Worm (Caenorhabditis elegans) whole organism, L4 larva: ENCODE data around the gene K05D4.9.

ENCODE experiments used
- Y5F2A.4 ChIP-seq: fragments of 200-800 bp; sonication (Bioruptor generic); optimal IDR thresholded peaks from 2 replicates; lab custom pipeline; 2018; ENCODE audit warnings: mild to moderate bottlenecking, missing genetic modification characterization, missing compliant biosample characterization
- ZK337.2 ChIP-seq: fragments of 200-800 bp; sonication (Bioruptor generic); IDR thresholded peaks from 2 replicates; pipeline ENCODE4 v1.3.6; 2022; ENCODE audit warnings: missing genetic modification reagents, missing genetic modification characterization, missing compliant biosample characterization
- aha-1 ChIP-seq: fragments of 150-350 bp; peaks from one replicate; lab custom pipeline; 2014; ENCODE audit warnings: missing biosample characterization, missing genetic modification characterization
- arid-1 ChIP-seq: fragments of 200-800 bp; sonication (Bioruptor generic); conservative IDR thresholded peaks from 2 replicates; pipeline ENCODE4 v1.3.6; 2022; ENCODE audit warnings: missing genetic modification reagents, missing genetic modification characterization, missing compliant biosample characterization
- attf-4 ChIP-seq: sonication (generic microtip); optimal IDR thresholded peaks from 3 replicates; lab custom pipeline; 2017; ENCODE audit warnings: missing biosample characterization, missing genetic modification characterization
- ceh-32 ChIP-seq: sonication (generic microtip); optimal IDR thresholded peaks from 2 replicates; lab custom pipeline; 2016; ENCODE audit warnings: mild to moderate bottlenecking, missing genetic modification characterization, missing compliant biosample characterization; ENCODE audit not compliant: poor library complexity
- ceh-44 ChIP-seq: fragments of 200-800 bp; sonication (Bioruptor generic); IDR thresholded peaks from 2 replicates; pipeline ENCODE4 v1.3.6; 2022; ENCODE audit warnings: missing genetic modification reagents, missing genetic modification characterization, missing compliant biosample characterization
- ceh-62 ChIP-seq: sonication (generic microtip); optimal IDR thresholded peaks from 2 replicates; lab custom pipeline; 2017; ENCODE audit warnings: missing biosample characterization, missing genetic modification characterization
- ces-1 ChIP-seq: fragments of 150-350 bp; sonication (generic microtip); optimal IDR thresholded peaks from 4 replicates; lab custom pipeline; 2014; ENCODE audit warnings: missing biosample characterization, missing genetic modification reagents, missing genetic modification characterization
- ctbp-1 ChIP-seq: fragments of 200-800 bp; sonication (Bioruptor generic); IDR thresholded peaks from 2 replicates; pipeline ENCODE4 v1.3.6; 2022; ENCODE audit warnings: missing genetic modification reagents, missing genetic modification characterization, missing compliant biosample characterization
- daf-16 ChIP-seq, 3 experiments: sonication (generic microtip); optimal IDR thresholded peaks; 2 replicates each; lab custom pipeline; 2016 to 2017; ENCODE audit warnings: missing genetic modification characterization in 3 of 3, missing genetic modification reagents in 3 of 3, mild to moderate bottlenecking in 2 of 3, missing compliant biosample characterization in 2 of 3, missing biosample characterization in 1 of 3, moderate library complexity in 1 of 3
- daf-8 ChIP-seq: fragments of 200-800 bp; sonication (Bioruptor generic); IDR thresholded peaks from 2 replicates; pipeline ENCODE4 v1.3.6; 2022; ENCODE audit warnings: missing genetic modification characterization, missing compliant biosample characterization
- dmd-6 ChIP-seq: fragments of 200-800 bp; sonication (Bioruptor generic); IDR thresholded peaks from 2 replicates; pipeline ENCODE4 v1.3.6; 2022; ENCODE audit warnings: missing genetic modification reagents, missing genetic modification characterization, missing compliant biosample characterization
- dmd-8 ChIP-seq: fragments of 200-800 bp; sonication (Bioruptor generic); IDR thresholded peaks from 2 replicates; pipeline ENCODE4 v1.3.6; 2022; ENCODE audit warnings: missing genetic modification characterization, missing compliant biosample characterization
- jun-1 ChIP-seq: fragments of 150-350 bp; optimal IDR thresholded peaks from 2 replicates; lab custom pipeline; 2014; ENCODE audit warnings: missing biosample characterization, missing genetic modification reagents, missing genetic modification characterization
- lim-7 ChIP-seq: fragments of 200-800 bp; sonication (Bioruptor generic); IDR thresholded peaks from 2 replicates; pipeline ENCODE4 v1.3.6; 2022; ENCODE audit warnings: missing genetic modification characterization, missing compliant biosample characterization
- lin-1 ChIP-seq: fragments of 200-800 bp; sonication (Bioruptor generic); IDR thresholded peaks from 2 replicates; pipeline ENCODE4 v1.3.6; 2022; ENCODE audit warnings: missing genetic modification reagents, missing genetic modification characterization, missing compliant biosample characterization
- lin-29 ChIP-seq: fragments of 200-800 bp; sonication (Bioruptor generic); IDR thresholded peaks from 2 replicates; pipeline ENCODE4 v1.3.6; 2022; ENCODE audit warnings: missing genetic modification reagents, missing genetic modification characterization, missing compliant biosample characterization
- lin-38 ChIP-seq: fragments of 200-800 bp; sonication (Bioruptor generic); IDR thresholded peaks from 2 replicates; pipeline ENCODE4 v1.3.6; 2022; ENCODE audit warnings: missing genetic modification reagents, missing genetic modification characterization, missing compliant biosample characterization
- mep-1 ChIP-seq: fragments of 150-350 bp; sonication (generic microtip); optimal IDR thresholded peaks from 3 replicates; lab custom pipeline; 2014; ENCODE audit warnings: missing biosample characterization, missing genetic modification characterization
- mxl-2 ChIP-seq: fragments of 200-800 bp; sonication (Bioruptor generic); conservative IDR thresholded peaks from 2 replicates; pipeline ENCODE4 v1.3.6; 2022; ENCODE audit warnings: missing genetic modification reagents, missing genetic modification characterization, missing compliant biosample characterization
- nhr-10 ChIP-seq: fragments of 150-350 bp; optimal IDR thresholded peaks from 2 replicates; lab custom pipeline; 2014; ENCODE audit warnings: missing biosample characterization, missing genetic modification characterization
- nhr-111 ChIP-seq: fragments of 200-800 bp; sonication (Bioruptor generic); optimal IDR thresholded peaks from 2 replicates; lab custom pipeline; 2018; ENCODE audit warnings: mild to moderate bottlenecking, missing genetic modification characterization, missing compliant biosample characterization
- nhr-28 ChIP-seq: fragments of 150-350 bp; optimal IDR thresholded peaks from 2 replicates; lab custom pipeline; 2014; ENCODE audit warnings: missing biosample characterization, missing genetic modification characterization
- nhr-42 ChIP-seq: fragments of 200-800 bp; sonication (Bioruptor generic); IDR thresholded peaks from 2 replicates; pipeline ENCODE4 v1.3.6; 2022; ENCODE audit warnings: missing genetic modification characterization, missing compliant biosample characterization
- nhr-76 ChIP-seq: fragments of 150-350 bp; optimal IDR thresholded peaks from 2 replicates; lab custom pipeline; 2014; ENCODE audit warnings: missing biosample characterization, missing genetic modification characterization
- nhr-77 ChIP-seq: fragments of 150-350 bp; optimal IDR thresholded peaks from 2 replicates; lab custom pipeline; 2014; ENCODE audit warnings: missing biosample characterization, missing genetic modification characterization
- pha-4 ChIP-seq, 2 experiments: fragments of 150-350 bp in 1 of 2; fragments of 200-800 bp in 1 of 2; sonication (Bioruptor generic) in 1 of 2; IDR thresholded peaks in 1 of 2; optimal IDR thresholded peaks in 1 of 2; 2 replicates each; pipeline versions ENCODE4 v1.3.6 to Lab custom; 2014 to 2022; ENCODE audit warnings: missing genetic modification characterization in 2 of 2, missing genetic modification reagents in 2 of 2, missing biosample characterization in 1 of 2, missing compliant biosample characterization in 1 of 2
- pqm-1 ChIP-seq: sonication (generic microtip); optimal IDR thresholded peaks from 2 replicates; lab custom pipeline; 2017; ENCODE audit warnings: missing biosample characterization, missing genetic modification characterization
- snpc-4 ChIP-seq: fragments of 150-350 bp; optimal IDR thresholded peaks from 2 replicates; lab custom pipeline; 2014; ENCODE audit warnings: missing biosample characterization, missing genetic modification characterization
- tag-97 ChIP-seq: fragments of 200-800 bp; sonication (Bioruptor generic); IDR thresholded peaks from 2 replicates; pipeline ENCODE4 v1.3.6; 2022; ENCODE audit warnings: missing genetic modification characterization, missing compliant biosample characterization
- tra-1 ChIP-seq: fragments of 200-800 bp; sonication (Bioruptor generic); IDR thresholded peaks from 2 replicates; pipeline ENCODE4 v1.3.6; 2022; ENCODE audit warnings: missing genetic modification reagents, missing genetic modification characterization, missing compliant biosample characterization
- unc-62 ChIP-seq, 3 experiments: fragments of 150-350 bp in 1 of 3; sonication (generic microtip); optimal IDR thresholded peaks in 2 of 3; peaks in 1 of 3; 1 replicate in 1 of 3; 2 replicates in 2 of 3; lab custom pipeline; 2014 to 2017; ENCODE audit warnings: missing biosample characterization in 3 of 3, missing genetic modification characterization in 3 of 3, missing genetic modification reagents in 3 of 3, missing genotype in 1 of 3
- zip-11 ChIP-seq: fragments of 200-800 bp; sonication (Bioruptor generic); IDR thresholded peaks from 2 replicates; pipeline ENCODE4 v1.3.6; 2022; ENCODE audit warnings: missing genetic modification characterization, missing compliant biosample characterization
- zip-2 ChIP-seq: fragments of 150-350 bp; optimal IDR thresholded peaks from 2 replicates; lab custom pipeline; 2014; ENCODE audit warnings: missing biosample characterization, missing genetic modification characterization
- ztf-11 ChIP-seq: fragments of 150-350 bp; optimal IDR thresholded peaks from 2 replicates; lab custom pipeline; 2014; ENCODE audit warnings: missing biosample characterization, missing genetic modification characterization
- ztf-7 ChIP-seq: fragments of 150-350 bp; optimal IDR thresholded peaks from 2 replicates; lab custom pipeline; 2014; ENCODE audit warnings: missing biosample characterization, missing genetic modification characterization

The K05D4.9 gene

ce11 chrV:16160087-16160486 lies 11.5 kb downstream of the K05D4.9 start:
- TF ChIP-seq dmd-6 (GFP tag; lab: Robert Waterston, UW) (no peak), ztf-7 (tag; lab: Kevin White, UChicago) (peak; percentile 30), zip-2 (tag; lab: Kevin White, UChicago) (peak; percentile 90), daf-16 (GFP tag; optimal IDR thresholded peaks at IDR 0.05; lab: Kevin White, UChicago) (no peak), daf-16 (tag; optimal IDR thresholded peaks at IDR 0.05; lab: Kevin White, UChicago) (peak; percentile 73), ces-1 (GFP tag; lab: Kevin White, UChicago) (no peak), aha-1 (peak; percentile 46), pha-4 (GFP tag; IDR thresholded peaks at IDR 0.05; lab: Robert Waterston, UW) (no peak), pha-4 (tag; optimal IDR thresholded peaks at IDR 0.05; lab: Kevin White, UChicago) (peak; percentile 19), nhr-77 (tag; lab: Kevin White, UChicago) (peak; percentile 47), daf-8 (GFP tag; lab: Robert Waterston, UW) (no peak), pqm-1 (tag; lab: Kevin White, UChicago) (peak; percentile 22), nhr-28 (tag; lab: Kevin White, UChicago) (peak; percentile 37), arid-1 (GFP tag; lab: Robert Waterston, UW) (no peak)

DNA sequence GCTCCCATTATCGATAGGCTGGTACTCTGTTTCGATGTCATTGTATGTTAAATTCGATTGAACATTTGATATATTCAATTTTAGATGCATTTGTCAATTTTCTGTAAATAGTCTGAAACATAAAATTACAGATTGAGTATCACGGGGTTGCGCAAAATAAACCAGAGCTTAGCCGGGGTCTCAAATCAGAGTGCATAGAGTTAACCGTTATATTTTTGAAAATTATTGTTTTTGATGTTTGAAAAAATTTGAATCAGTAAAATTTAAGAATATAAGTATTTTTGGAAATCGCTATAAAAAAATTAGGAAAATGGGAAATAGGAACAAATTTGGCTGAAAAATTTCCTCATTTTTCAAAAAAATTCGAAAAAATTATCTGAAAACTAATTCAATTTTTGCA lies 12.0 kb downstream of the K05D4.9 start, which contains the start of gene F10A3.17:
TSS of gene F10A3.17 (minus strand) at position 101 of the 400 bp plus-strand sequence.
- TF ChIP-seq ztf-11 (tag; lab: Kevin White, UChicago) (no peak), ctbp-1 (no peak), zip-11 (no peak), nhr-42 (GFP tag; lab: Robert Waterston, UW) (no peak), ceh-32 (tag; lab: Kevin White, UChicago) (no peak), lin-38 (GFP tag; lab: Robert Waterston, UW) (no peak), daf-16 (GFP tag; optimal IDR thresholded peaks at IDR 0.05; lab: Kevin White, UChicago) (no peak), daf-16 (tag; optimal IDR thresholded peaks at IDR 0.05; lab: Kevin White, UChicago) (no peak), ztf-7 (tag; lab: Kevin White, UChicago) (no peak), aha-1 (no peak), mxl-2 (GFP tag; lab: Robert Waterston, UW) (no peak), lin-29 (no peak), mep-1 (no peak), lim-7 (GFP tag; lab: Robert Waterston, UW) (no peak), Y5F2A.4 (GFP tag; lab: Kevin White, UChicago) (no peak), lin-1 (no peak), nhr-10 (tag; lab: Kevin White, UChicago) (no peak), attf-4 (tag; lab: Kevin White, UChicago) (no peak)

- peak in 1 of 2 experiments; percentile 39 for TF ChIP-seq unc-62 (GFP tag; optimal IDR thresholded peaks at IDR 0.05 in 1 of 2; lab: Kevin White, UChicago)
- no peak for TF ChIP-seq unc-62 (tag; optimal IDR thresholded peaks at IDR 0.05; lab: Kevin White, UChicago)
- no peak for TF ChIP-seq tra-1 (GFP tag; lab: Robert Waterston, UW)
Observed at ce11 chrV:16158391-16158790, 13.2 kb downstream of the K05D4.9 start, which contains the start of gene str-99. TSS of gene str-99 (minus strand) at chrV:16158491.

- TF ChIP-seq unc-62 (GFP tag; optimal IDR thresholded peaks at IDR 0.05 in 1 of 2; lab: Kevin White, UChicago) (peak in 1 of 2 experiments; percentile 62), unc-62 (tag; optimal IDR thresholded peaks at IDR 0.05; lab: Kevin White, UChicago) (no peak), dmd-8 (GFP tag; lab: Robert Waterston, UW) (no peak)
Observed at ce11 chrV:16155111-16155510, 16.5 kb downstream of the K05D4.9 start, which contains the start of gene str-97. TSS of gene str-97 (minus strand) at chrV:16155211.

- no peak for TF ChIP-seq ceh-44 (GFP tag; lab: Robert Waterston, UW)
- TF ChIP-seq nhr-77 (tag; lab: Kevin White, UChicago), result no peak
- no peak for TF ChIP-seq tag-97 (GFP tag; lab: Robert Waterston, UW)
- TF ChIP-seq nhr-111, result no peak
- no peak for TF ChIP-seq mxl-2 (GFP tag; lab: Robert Waterston, UW)
- TF ChIP-seq snpc-4 (tag; lab: Kevin White, UChicago), result no peak
- TF ChIP-seq nhr-76 (tag; lab: Kevin White, UChicago), result no peak
- no peak for TF ChIP-seq zip-11
- no peak for TF ChIP-seq ZK337.2 (GFP tag; lab: Robert Waterston, UW)
- TF ChIP-seq ceh-62 (tag; lab: Kevin White, UChicago), result no peak
- no peak for TF ChIP-seq jun-1
- TF ChIP-seq, all 104 proteins: peak for 0
Observed at ce11 chrV:16153375-16153774, 18.2 kb downstream of the K05D4.9 start, which contains the start of gene str-254. TSS of gene str-254 (minus strand) at chrV:16153475.
